Fruit fly (Drosophila melanogaster): ENCODE data around the gene hng3.

hng3 gene

dm6 chr3L:722386-722785 is 32.9 kb downstream of the hng3 start (continued):
- no peak for TF ChIP-seq CG1529 (GFP tag; optimal IDR thresholded peaks at IDR 0.05)
- no peak for TF ChIP-seq CG5245 (GFP tag; optimal IDR thresholded peaks at IDR 0.05)
- TF ChIP-seq CG6813 (GFP tag; optimal IDR thresholded peaks at IDR 0.05) = no peak
- peak; percentile 36; the same call in 1 of the 3 replicates for TF ChIP-seq hb (GFP tag; IDR thresholded peaks at IDR 0.05; ENCODE audit: partially characterized antibody)
- TF ChIP-seq nerfin-2 (GFP tag; IDR thresholded peaks at IDR 0.05; ENCODE audit: partially characterized antibody) = 0 out of 2 replicates have a peak, but pooled peaks have one; percentile 8
- TF ChIP-seq CG14710 (tag; optimal IDR thresholded peaks at IDR 0.05) = no peak
- TF ChIP-seq CG31365 (tag; optimal IDR thresholded peaks at IDR 0.05) = no peak
- TF ChIP-seq Dip3 (GFP tag; optimal IDR thresholded peaks at IDR 0.05) = no peak
- TF ChIP-seq CG34422 (GFP tag; IDR thresholded peaks at IDR 0.05) = no peak
- no peak for TF ChIP-seq rib (GFP tag; IDR thresholded peaks at IDR 0.05)
- 0 out of 2 replicates have a peak, but pooled peaks have one; percentile 10 for TF ChIP-seq CG9215 (GFP tag; IDR thresholded peaks at IDR 0.05)
- TF ChIP-seq zen (tag; optimal IDR thresholded peaks at IDR 0.05) = no peak
- TF ChIP-seq Taf1 (GFP tag; IDR thresholded peaks at IDR 0.05) = no peak; the same call in 1 of the 2 replicates
- TF ChIP-seq gfzf (GFP tag; optimal IDR thresholded peaks at IDR 0.05) = no peak
- TF ChIP-seq Side (GFP tag; optimal IDR thresholded peaks at IDR 0.05) = no peak
- TF ChIP-seq her (GFP tag; optimal IDR thresholded peaks at IDR 0.05) = no peak
- TF ChIP-seq Ets97D (GFP tag; optimal IDR thresholded peaks at IDR 0.05) = no peak
- no peak for TF ChIP-seq sna (GFP tag; IDR thresholded peaks at IDR 0.05; ENCODE audit: partially characterized antibody)
- no peak for TF ChIP-seq gsb (GFP tag; IDR thresholded peaks at IDR 0.05)
- TF ChIP-seq eve (GFP tag; optimal IDR thresholded peaks at IDR 0.05) = no peak
- TF ChIP-seq Xbp1 (GFP tag; optimal IDR thresholded peaks at IDR 0.05) = no peak
- peak; percentile 28; the same call in 1 of the 2 replicates for TF ChIP-seq Nf-YA (GFP tag; IDR thresholded peaks at IDR 0.05)
- TF ChIP-seq Dll (GFP tag; IDR thresholded peaks at IDR 0.05; ENCODE audit: partially characterized antibody) = no peak
- no peak for TF ChIP-seq CG3726 (GFP tag; IDR thresholded peaks at IDR 0.05)
- no peak for TF ChIP-seq BtbVII (GFP tag; optimal IDR thresholded peaks at IDR 0.05)
- TF ChIP-seq GATAe (GFP tag; conservative IDR thresholded peaks at IDR 0.05) = no peak
- TF ChIP-seq ftz-f1 (GFP tag; optimal IDR thresholded peaks at IDR 0.05) = no peak
- TF ChIP-seq CG2678 (tag; optimal IDR thresholded peaks at IDR 0.05) = peak; percentile 30
- no peak for TF ChIP-seq dm (GFP tag; optimal IDR thresholded peaks at IDR 0.05)
- TF ChIP-seq Tbp (GFP tag; optimal IDR thresholded peaks at IDR 0.05) = no peak
- no peak for TF ChIP-seq CG4404 (GFP tag; IDR thresholded peaks at IDR 0.05)
- TF ChIP-seq usp (GFP tag; optimal IDR thresholded peaks at IDR 0.05) = no peak
- no peak for TF ChIP-seq br (optimal IDR thresholded peaks at IDR 0.05)
- TF ChIP-seq CG4854 (GFP tag; optimal IDR thresholded peaks at IDR 0.05) = no peak
- no peak for TF ChIP-seq Neu2 (GFP tag; optimal IDR thresholded peaks at IDR 0.05; ENCODE audit: borderline replicate concordance)
- no peak for TF ChIP-seq gsb-n (tag; optimal IDR thresholded peaks at IDR 0.05)
- no peak for TF ChIP-seq bigmax (GFP tag; optimal IDR thresholded peaks at IDR 0.05)
- TF ChIP-seq hbn (GFP tag; IDR thresholded peaks at IDR 0.05; ENCODE audit: partially characterized antibody) = no peak
- TF ChIP-seq luna (GFP tag; optimal IDR thresholded peaks at IDR 0.05) = no peak
- no peak for TF ChIP-seq Kr (GFP tag; optimal IDR thresholded peaks at IDR 0.05)
- TF ChIP-seq onecut (GFP tag; IDR thresholded peaks at IDR 0.05) = no peak; the same call in 1 of the 2 replicates
- no peak for TF ChIP-seq chif (GFP tag; optimal IDR thresholded peaks at IDR 0.05)
- TF ChIP-seq Fer3 (tag; optimal IDR thresholded peaks at IDR 0.05) = no peak
- TF ChIP-seq Eip74EF (GFP tag; optimal IDR thresholded peaks at IDR 0.05) = no peak
- TF ChIP-seq CG5180 (GFP tag; optimal IDR thresholded peaks at IDR 0.05) = no peak
- TF ChIP-seq CG9609 (GFP tag; optimal IDR thresholded peaks at IDR 0.05) = no peak
- TF ChIP-seq CG13287 (GFP tag; IDR thresholded peaks at IDR 0.05; ENCODE audit: partially characterized antibody) = no peak
- TF ChIP-seq chn (GFP tag; optimal IDR thresholded peaks at IDR 0.05) = no peak
- no peak for TF ChIP-seq jigr1 (GFP tag; IDR thresholded peaks at IDR 0.05)
- peak; percentile 5 for TF ChIP-seq Fer1 (GFP tag; optimal IDR thresholded peaks at IDR 0.05)
- no peak for TF ChIP-seq Dfd (GFP tag; optimal IDR thresholded peaks at IDR 0.05)
- TF ChIP-seq sob (GFP tag; IDR thresholded peaks at IDR 0.05) = peak; percentile 49; the same call in 1 of the 2 replicates

Measured in whole organism, embryonic.